Fruit fly (Drosophila melanogaster): ENCODE data around the gene CG7208.

The CG7208 gene

DNA sequence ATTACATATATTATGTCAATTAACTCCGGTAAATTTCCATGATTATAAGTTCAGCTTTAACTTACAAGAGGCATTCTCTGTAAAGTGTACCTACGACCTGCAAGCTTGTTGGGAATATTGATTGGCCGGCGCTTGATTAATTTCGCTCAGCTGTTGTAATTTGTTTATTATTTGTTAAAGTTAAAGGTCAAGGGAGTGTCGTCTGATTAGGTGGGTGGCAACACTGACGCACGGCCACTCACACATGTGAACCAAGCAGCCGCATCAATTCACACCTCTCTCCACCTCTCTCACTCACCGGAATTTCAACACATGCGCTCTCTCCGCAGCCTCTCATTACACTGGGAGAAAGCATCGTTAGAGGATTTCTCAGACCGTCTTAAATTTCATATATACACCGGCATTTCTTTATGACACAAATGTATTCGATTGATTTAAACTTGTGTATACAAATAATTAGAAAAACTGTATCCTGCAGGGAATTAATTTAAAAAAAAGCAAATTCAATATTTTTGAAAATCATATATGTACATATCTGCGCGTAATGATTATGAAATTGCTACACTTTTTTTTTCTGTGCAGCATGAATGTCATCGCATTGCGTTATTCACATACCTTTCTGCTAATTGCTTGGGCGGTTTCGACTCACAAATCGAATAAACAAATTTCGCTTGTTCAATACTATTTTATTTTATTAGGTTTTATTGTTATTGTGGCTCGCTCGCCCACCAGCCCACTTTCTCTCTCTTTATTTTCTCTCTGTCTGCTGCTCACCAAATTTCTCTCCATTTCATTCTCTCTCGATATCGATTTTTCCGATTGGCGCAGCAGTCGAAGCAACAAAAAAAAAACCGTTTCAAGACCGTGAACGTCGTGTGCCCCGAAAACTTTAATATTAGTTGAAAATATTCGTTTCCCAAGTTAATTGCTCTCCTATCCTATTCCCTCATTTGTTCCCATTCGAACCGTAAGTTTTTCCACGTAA lies 13.2 kb downstream of the CG7208 start (continued):
- TF ChIP-seq CG12942 (GFP tag; optimal IDR thresholded peaks at IDR 0.05), result peak; percentile 88
- TF ChIP-seq CG9797 (GFP tag; optimal IDR thresholded peaks at IDR 0.05), result peak; percentile 22
- peak; percentile 87 for TF ChIP-seq CG17328 (GFP tag; IDR thresholded peaks at IDR 0.05)
- TF ChIP-seq lola (GFP tag; optimal IDR thresholded peaks at IDR 0.05), result peak in 1 of 3 experiments; percentile 94
- TF ChIP-seq br (optimal IDR thresholded peaks at IDR 0.05), result no peak
- TF ChIP-seq Nf-YB (GFP tag; optimal IDR thresholded peaks at IDR 0.05), result peak; percentile 83
- peak; percentile 15; the same call in 1 of the 2 replicates for TF ChIP-seq aop (GFP tag; IDR thresholded peaks at IDR 0.05)
- TF ChIP-seq PHDP (tag; optimal IDR thresholded peaks at IDR 0.05), result peak; percentile 94
- TF ChIP-seq HLH4C (GFP tag; IDR thresholded peaks at IDR 0.05; ENCODE audit: partially characterized antibody), result 0 out of 3 replicates have a peak, but pooled peaks have one; percentile 29
- peak; percentile 79 for TF ChIP-seq eyg (GFP tag; optimal IDR thresholded peaks at IDR 0.05)
- TF ChIP-seq CG5180 (GFP tag; optimal IDR thresholded peaks at IDR 0.05), result peak; percentile 84
- no peak; the same call in 1 of the 2 replicates for TF ChIP-seq rib (GFP tag; IDR thresholded peaks at IDR 0.05)
- TF ChIP-seq ind (GFP tag; optimal IDR thresholded peaks at IDR 0.05), result peak; percentile 92
- TF ChIP-seq ftz-f1 (GFP tag; optimal IDR thresholded peaks at IDR 0.05), result peak; percentile 26
- no peak for TF ChIP-seq CG14860 (GFP tag; IDR thresholded peaks at IDR 0.05; ENCODE audit: partially characterized antibody)
- peak; percentile 83 for TF ChIP-seq Dbx (GFP tag; IDR thresholded peaks at IDR 0.05)
- peak; percentile 84 for TF ChIP-seq zfh2 (GFP tag; optimal IDR thresholded peaks at IDR 0.05)
- peak; percentile 95 for TF ChIP-seq Hsf (GFP tag; optimal IDR thresholded peaks at IDR 0.05)
- peak; percentile 91 for TF ChIP-seq CG15696 (tag; optimal IDR thresholded peaks at IDR 0.05)
- no peak for TF ChIP-seq h (optimal IDR thresholded peaks at IDR 0.05)
- peak; percentile 71 for TF ChIP-seq CG17612 (GFP tag; IDR thresholded peaks at IDR 0.05)
- TF ChIP-seq CG8388 (GFP tag; optimal IDR thresholded peaks at IDR 0.05), result peak; percentile 92
- peak; percentile 91 for TF ChIP-seq CG6254 (GFP tag; optimal IDR thresholded peaks at IDR 0.05)
- TF ChIP-seq Bteb2 (GFP tag; optimal IDR thresholded peaks at IDR 0.05), result peak; percentile 89
- no peak for TF ChIP-seq sim (GFP tag; IDR thresholded peaks at IDR 0.05)
- TF ChIP-seq MTF-1 (GFP tag; optimal IDR thresholded peaks at IDR 0.05; ENCODE audit: borderline replicate concordance), result peak; percentile 71
- no peak for TF ChIP-seq CG12769 (tag; optimal IDR thresholded peaks at IDR 0.05)
- TF ChIP-seq CG5245 (GFP tag; optimal IDR thresholded peaks at IDR 0.05), result peak; percentile 89
- no peak for TF ChIP-seq nau (GFP tag; optimal IDR thresholded peaks at IDR 0.05)
- TF ChIP-seq inv (GFP tag; IDR thresholded peaks at IDR 0.05; ENCODE audit: partially characterized antibody), result no peak
- no peak for TF ChIP-seq mld (GFP tag; IDR thresholded peaks at IDR 0.05; ENCODE audit: partially characterized antibody)
- TF ChIP-seq croc (GFP tag; conservative IDR thresholded peaks at IDR 0.05), result peak; percentile 90
- peak; percentile 67 for TF ChIP-seq Adf1 (GFP tag; IDR thresholded peaks at IDR 0.05)
- TF ChIP-seq sr (GFP tag; IDR thresholded peaks at IDR 0.05), result no peak
- TF ChIP-seq fru (optimal IDR thresholded peaks at IDR 0.05), result no peak
- TF ChIP-seq yki (optimal IDR thresholded peaks at IDR 0.05), result no peak
- TF ChIP-seq jigr1 (GFP tag; IDR thresholded peaks at IDR 0.05), result peak; percentile 48; the same call in 2 of the 3 replicates
- 0 out of 2 replicates have a peak, but pooled peaks have one; percentile 15 for TF ChIP-seq CG16779 (GFP tag; IDR thresholded peaks at IDR 0.05)
- peak; percentile 56 for TF ChIP-seq TFAM (GFP tag; optimal IDR thresholded peaks at IDR 0.05)
- peak; percentile 60; the same call in 1 of the 2 replicates for TF ChIP-seq sens-2 (GFP tag; IDR thresholded peaks at IDR 0.05)
- peak; percentile 96 for TF ChIP-seq CG11504 (tag; optimal IDR thresholded peaks at IDR 0.05)
- TF ChIP-seq org-1 (GFP tag; optimal IDR thresholded peaks at IDR 0.05), result peak; percentile 94
- TF ChIP-seq dysf (GFP tag; IDR thresholded peaks at IDR 0.05), result peak; percentile 92
- TF ChIP-seq CG8765 (GFP tag; IDR thresholded peaks at IDR 0.05), result peak; percentile 60
- TF ChIP-seq Nf-YA (GFP tag; IDR thresholded peaks at IDR 0.05), result peak; percentile 70
- peak; percentile 93 for TF ChIP-seq CG1602 (GFP tag; optimal IDR thresholded peaks at IDR 0.05)
- peak; percentile 96 for TF ChIP-seq phol (tag; optimal IDR thresholded peaks at IDR 0.05)
- TF ChIP-seq CG11456 (GFP tag; IDR thresholded peaks at IDR 0.05), result peak; percentile 78
- peak; percentile 80 for TF ChIP-seq repo (GFP tag; optimal IDR thresholded peaks at IDR 0.05)
